Worm (Caenorhabditis elegans) whole organism, L2 larva: ENCODE data around the gene K04E7.1.

Experiments
- C34F6.9 ChIP-seq: fragments of 150-350 bp; optimal IDR thresholded peaks from 2 replicates; lab custom pipeline; 2014; ENCODE audit warnings: missing biosample characterization, missing genetic modification characterization
- F13H6.1 ChIP-seq: sonication (generic microtip); optimal IDR thresholded peaks from 2 replicates; lab custom pipeline; 2016; ENCODE audit warnings: missing genetic modification characterization, missing compliant biosample characterization
- R02D3.7 ChIP-seq: fragments of 150-350 bp; optimal IDR thresholded peaks from 2 replicates; lab custom pipeline; 2014; ENCODE audit warnings: missing biosample characterization, missing genetic modification characterization
- Y55F3AM.14 ChIP-seq: fragments of 200-800 bp; sonication (Bioruptor generic); optimal IDR thresholded peaks from 2 replicates; lab custom pipeline; 2018; ENCODE audit warnings: mild to moderate bottlenecking, missing genetic modification characterization, missing compliant biosample characterization
- ZK546.5 ChIP-seq: sonication (generic microtip); optimal IDR thresholded peaks from 2 replicates; lab custom pipeline; 2017; ENCODE audit warnings: missing biosample characterization, missing genetic modification characterization
- alr-1 ChIP-seq: fragments of 150-350 bp; optimal IDR thresholded peaks from 2 replicates; lab custom pipeline; 2014; ENCODE audit warnings: missing biosample characterization, missing genetic modification characterization
- aly-2 ChIP-seq: fragments of 150-350 bp; optimal IDR thresholded peaks from 2 replicates; lab custom pipeline; 2014; ENCODE audit warnings: missing biosample characterization, missing genetic modification characterization
- ama-1 ChIP-seq: fragments of 150-350 bp; optimal IDR thresholded peaks from 2 replicates; lab custom pipeline; 2018; ENCODE audit warnings: inconsistent platforms
- blmp-1 ChIP-seq: sonication (generic microtip); optimal IDR thresholded peaks from 2 replicates; lab custom pipeline; 2017; ENCODE audit warnings: missing genetic modification characterization, mild to moderate bottlenecking, missing compliant biosample characterization, antibody characterized with exemption, moderate library complexity; ENCODE audit not compliant: insufficient read depth
- ceh-16 ChIP-seq: fragments of 150-350 bp; optimal IDR thresholded peaks from 2 replicates; lab custom pipeline; 2014; ENCODE audit warnings: missing biosample characterization, missing genetic modification characterization
- ceh-82 ChIP-seq: fragments of 150-350 bp; optimal IDR thresholded peaks from 2 replicates; lab custom pipeline; 2014; ENCODE audit warnings: missing biosample characterization, missing genetic modification characterization
- crh-2 ChIP-seq: sonication (generic microtip); optimal IDR thresholded peaks from 2 replicates; lab custom pipeline; 2017; ENCODE audit warnings: missing biosample characterization, missing genetic modification characterization
- dmd-4 ChIP-seq: sonication (generic microtip); optimal IDR thresholded peaks from 2 replicates; lab custom pipeline; 2017; ENCODE audit warnings: missing biosample characterization, missing genetic modification characterization
- egl-27 ChIP-seq: sonication (generic microtip); optimal IDR thresholded peaks from 3 replicates; lab custom pipeline; 2017; ENCODE audit warnings: missing biosample characterization, missing genetic modification reagents, missing genetic modification characterization
- elt-1 ChIP-seq: fragments of 150-350 bp; optimal IDR thresholded peaks from 2 replicates; lab custom pipeline; 2014; ENCODE audit warnings: missing biosample characterization, missing genetic modification characterization
- elt-3 ChIP-seq: sonication (generic microtip); optimal IDR thresholded peaks from 2 replicates; lab custom pipeline; 2017; ENCODE audit warnings: missing biosample characterization, missing genetic modification characterization
- fos-1 ChIP-seq: fragments of 150-350 bp; optimal IDR thresholded peaks from 2 replicates; lab custom pipeline; 2014; ENCODE audit warnings: missing biosample characterization, missing genetic modification characterization
- gmeb-1 ChIP-seq: fragments of 150-350 bp; optimal IDR thresholded peaks from 2 replicates; lab custom pipeline; 2014; ENCODE audit warnings: missing biosample characterization, missing genetic modification characterization
- lin-11 ChIP-seq: fragments of 150-350 bp; sonication (generic microtip); optimal IDR thresholded peaks from 2 replicates; lab custom pipeline; 2014; ENCODE audit warnings: missing biosample characterization, missing genetic modification characterization, inconsistent platforms, mixed read lengths
- lin-13 ChIP-seq: fragments of 150-350 bp; optimal IDR thresholded peaks from 2 replicates; lab custom pipeline; 2014; ENCODE audit warnings: missing biosample characterization, missing genetic modification reagents, missing genetic modification characterization
- lin-39 ChIP-seq: fragments of 150-350 bp; optimal IDR thresholded peaks from 2 replicates; lab custom pipeline; 2014; ENCODE audit warnings: missing biosample characterization, missing genetic modification reagents, missing genetic modification characterization
- lsy-2 ChIP-seq, 2 experiments: fragments of 150-350 bp in 1 of 2; sonication (generic microtip) in 1 of 2; optimal IDR thresholded peaks; 2 replicates each; lab custom pipeline; 2014 to 2017; ENCODE audit warnings: missing biosample characterization in 2 of 2, missing genetic modification characterization in 2 of 2
- mab-5 ChIP-seq: fragments of 150-350 bp; optimal IDR thresholded peaks from 2 replicates; lab custom pipeline; 2014; ENCODE audit warnings: missing biosample characterization, missing genetic modification characterization
- mbf-1 ChIP-seq: sonication (generic microtip); optimal IDR thresholded peaks from 2 replicates; lab custom pipeline; 2017; ENCODE audit warnings: missing biosample characterization, missing genetic modification characterization
- mdl-1 ChIP-seq, 2 experiments: fragments of 150-350 bp in 1 of 2; sonication (generic microtip) in 1 of 2; optimal IDR thresholded peaks; 2 replicates each; lab custom pipeline; 2017; ENCODE audit warnings: missing biosample characterization in 2 of 2, missing genetic modification characterization in 2 of 2
- nhr-10 ChIP-seq: sonication (generic microtip); optimal IDR thresholded peaks from 2 replicates; lab custom pipeline; 2017; ENCODE audit warnings: missing biosample characterization, missing genetic modification characterization
- nhr-11 ChIP-seq: fragments of 150-350 bp; optimal IDR thresholded peaks from 2 replicates; lab custom pipeline; 2014; ENCODE audit warnings: missing biosample characterization, missing genetic modification characterization
- nhr-12 ChIP-seq: fragments of 150-350 bp; optimal IDR thresholded peaks from 2 replicates; lab custom pipeline; 2014; ENCODE audit warnings: missing biosample characterization, missing genetic modification characterization
- nhr-129 ChIP-seq: fragments of 150-350 bp; optimal IDR thresholded peaks from 2 replicates; lab custom pipeline; 2014; ENCODE audit warnings: missing biosample characterization, missing genetic modification characterization
- nhr-21 ChIP-seq: fragments of 150-350 bp; optimal IDR thresholded peaks from 2 replicates; lab custom pipeline; 2014; ENCODE audit warnings: missing biosample characterization, missing genetic modification characterization
- nhr-23 ChIP-seq: fragments of 150-350 bp; optimal IDR thresholded peaks from 2 replicates; lab custom pipeline; 2014; ENCODE audit warnings: missing biosample characterization, missing genetic modification reagents, missing genetic modification characterization
- nhr-237 ChIP-seq: fragments of 150-350 bp; optimal IDR thresholded peaks from 2 replicates; lab custom pipeline; 2014; ENCODE audit warnings: missing biosample characterization, missing genetic modification characterization
- nhr-25 ChIP-seq: fragments of 150-350 bp; sonication (generic microtip); optimal IDR thresholded peaks from 3 replicates; lab custom pipeline; 2014; ENCODE audit warnings: missing biosample characterization, missing genetic modification characterization
- nhr-6 ChIP-seq: fragments of 150-350 bp; optimal IDR thresholded peaks from 2 replicates; lab custom pipeline; 2014; ENCODE audit warnings: missing biosample characterization, missing genetic modification characterization
- nhr-77 ChIP-seq: fragments of 150-350 bp; optimal IDR thresholded peaks from 2 replicates; lab custom pipeline; 2014; ENCODE audit warnings: missing biosample characterization, missing genetic modification characterization
- peb-1 ChIP-seq: fragments of 150-350 bp; optimal IDR thresholded peaks from 2 replicates; lab custom pipeline; 2014; ENCODE audit warnings: missing biosample characterization, missing genetic modification characterization
- sem-4 ChIP-seq: fragments of 150-350 bp; optimal IDR thresholded peaks from 2 replicates; lab custom pipeline; 2014; ENCODE audit warnings: missing biosample characterization, missing genetic modification reagents, missing genetic modification characterization
- skn-1 ChIP-seq: sonication (generic microtip); optimal IDR thresholded peaks from 2 replicates; lab custom pipeline; 2017; ENCODE audit warnings: missing biosample characterization, missing genetic modification characterization
- sma-3 ChIP-seq: sonication (generic microtip); optimal IDR thresholded peaks from 2 replicates; lab custom pipeline; 2016; ENCODE audit warnings: missing genetic modification reagents, missing genetic modification characterization, missing compliant biosample characterization
- sma-9 ChIP-seq, 2 experiments: fragments of 150-350 bp in 1 of 2; sonication (generic microtip) in 1 of 2; optimal IDR thresholded peaks; 2 replicates each; lab custom pipeline; 2014 to 2016; ENCODE audit warnings: missing genetic modification characterization in 2 of 2, mild to moderate bottlenecking in 1 of 2, missing biosample characterization in 1 of 2, missing compliant biosample characterization in 1 of 2, missing genetic modification reagents in 1 of 2, moderate library complexity in 1 of 2
- snpc-4 ChIP-seq: fragments of 150-350 bp; optimal IDR thresholded peaks from 2 replicates; lab custom pipeline; 2014; ENCODE audit warnings: missing biosample characterization, missing genetic modification characterization
- unc-39 ChIP-seq: fragments of 150-350 bp; optimal IDR thresholded peaks from 2 replicates; lab custom pipeline; 2014; ENCODE audit warnings: missing biosample characterization, missing genetic modification characterization
- unc-55 ChIP-seq: fragments of 150-350 bp; sonication (generic microtip); optimal IDR thresholded peaks from 3 replicates; lab custom pipeline; 2014; ENCODE audit warnings: missing biosample characterization, missing genetic modification reagents, missing genetic modification characterization
- unc-62 ChIP-seq: fragments of 150-350 bp; optimal IDR thresholded peaks from 2 replicates; lab custom pipeline; 2014; ENCODE audit warnings: missing biosample characterization, missing genetic modification reagents, missing genetic modification characterization
- zag-1 ChIP-seq: fragments of 150-350 bp; optimal IDR thresholded peaks from 2 replicates; lab custom pipeline; 2014; ENCODE audit warnings: missing biosample characterization, missing genetic modification characterization
- ztf-1 ChIP-seq: fragments of 200-800 bp; sonication (Bioruptor generic); conservative IDR thresholded peaks from 2 replicates; pipeline ENCODE4 v1.3.6; 2022; ENCODE audit warnings: missing genetic modification characterization, missing compliant biosample characterization
- ztf-11 ChIP-seq: sonication (generic microtip); optimal IDR thresholded peaks from 2 replicates; lab custom pipeline; 2017; ENCODE audit warnings: missing biosample characterization, missing genetic modification characterization
- ztf-4 ChIP-seq: fragments of 150-350 bp; optimal IDR thresholded peaks from 2 replicates; lab custom pipeline; 2014; ENCODE audit warnings: missing biosample characterization, missing genetic modification characterization

K04E7.1 gene

ce11 chrX:6445239-6445638 is 16.6 kb upstream of the K04E7.1 start:
- peak; percentile 46 for TF ChIP-seq fos-1 (tag; lab: Kevin White, UChicago)
- TF ChIP-seq skn-1: peak; percentile 97
- TF ChIP-seq nhr-12 (tag; lab: Kevin White, UChicago): no peak

ce11 chrX:6446564-6446963 is 15.3 kb upstream of the K04E7.1 start, which contains the start of gene asp-14:
Gene asp-14, minus strand, starts transcription at chrX:6446664.
- TF ChIP-seq fos-1 (tag; lab: Kevin White, UChicago) (peak; percentile 2), ZK546.5 (tag; lab: Kevin White, UChicago) (no peak), lin-11 (no peak)

- no peak for TF ChIP-seq dmd-4 (tag; lab: Kevin White, UChicago)
- TF ChIP-seq ZK546.5 (tag; lab: Kevin White, UChicago): no peak
- TF ChIP-seq ceh-16 (tag; lab: Kevin White, UChicago): no peak
- TF ChIP-seq elt-3 (tag; lab: Kevin White, UChicago): no peak
- TF ChIP-seq ztf-11 (tag; lab: Kevin White, UChicago): no peak
- TF ChIP-seq nhr-77 (tag; lab: Kevin White, UChicago): no peak
- TF ChIP-seq nhr-12 (tag; lab: Kevin White, UChicago): no peak
- no peak for TF ChIP-seq ztf-1 (GFP tag; lab: Robert Waterston, UW)
- TF ChIP-seq R02D3.7: no peak
- TF ChIP-seq snpc-4: no peak
- TF ChIP-seq nhr-237 (tag; lab: Kevin White, UChicago): no peak
- TF ChIP-seq lin-39: no peak
- no peak for TF ChIP-seq C34F6.9
- no peak for TF ChIP-seq unc-39
- TF ChIP-seq nhr-21 (tag; lab: Kevin White, UChicago): peak; percentile 58
- no peak for TF ChIP-seq ceh-82 (tag; lab: Kevin White, UChicago)
- TF ChIP-seq sma-3 (GFP tag; lab: Kevin White, UChicago): peak; percentile 89
- TF ChIP-seq nhr-23 (tag; lab: Kevin White, UChicago): no peak
- TF ChIP-seq unc-62 (GFP tag; lab: Kevin White, UChicago): no peak
- TF ChIP-seq nhr-129 (tag; lab: Kevin White, UChicago): peak; percentile 60
- TF ChIP-seq ama-1 (lab: Kevin White, UChicago): no peak
- TF ChIP-seq alr-1 (tag; lab: Kevin White, UChicago): no peak
- TF ChIP-seq sem-4: no peak
- no peak for TF ChIP-seq unc-55 (GFP tag; lab: Kevin White, UChicago)
- TF ChIP-seq lsy-2 (tag; optimal IDR thresholded peaks at IDR 0.05; lab: Kevin White, UChicago): no peak
- TF ChIP-seq fos-1 (tag; lab: Kevin White, UChicago): peak; percentile 43
- no peak for TF ChIP-seq aly-2 (tag; lab: Kevin White, UChicago)
- no peak for TF ChIP-seq mab-5 (tag; lab: Kevin White, UChicago)
- no peak for TF ChIP-seq skn-1
- TF ChIP-seq crh-2 (tag; lab: Kevin White, UChicago): peak; percentile 51
- TF ChIP-seq sma-9 (GFP tag; optimal IDR thresholded peaks at IDR 0.05; lab: Kevin White, UChicago): peak; percentile 86
- TF ChIP-seq sma-9 (tag; optimal IDR thresholded peaks at IDR 0.05; lab: Kevin White, UChicago): no peak
- TF ChIP-seq nhr-6: peak; percentile 33
- TF ChIP-seq gmeb-1: peak; percentile 51
- no peak for TF ChIP-seq lin-11
- TF ChIP-seq mdl-1 (tag; optimal IDR thresholded peaks at IDR 0.05; lab: Kevin White, UChicago): peak in 1 of 2 experiments; percentile 33
- peak; percentile 34 for TF ChIP-seq blmp-1
- TF ChIP-seq F13H6.1 (tag; lab: Kevin White, UChicago): peak; percentile 32
- TF ChIP-seq nhr-10: no peak
- peak; percentile 54 for TF ChIP-seq Y55F3AM.14 (GFP tag; lab: Kevin White, UChicago)
- TF ChIP-seq egl-27 (tag; lab: Kevin White, UChicago): peak; percentile 56
- TF ChIP-seq nhr-11 (tag; lab: Kevin White, UChicago): no peak
- TF ChIP-seq lin-13 (GFP tag; lab: Kevin White, UChicago): no peak
- TF ChIP-seq elt-1 (tag; lab: Kevin White, UChicago): no peak
- TF ChIP-seq mbf-1 (tag; lab: Kevin White, UChicago): no peak
- no peak for TF ChIP-seq zag-1
- TF ChIP-seq peb-1 (tag; lab: Kevin White, UChicago): no peak
- TF ChIP-seq ztf-4: peak; percentile 38
- peak; percentile 75 for TF ChIP-seq nhr-25 (tag; lab: Kevin White, UChicago)
- TF ChIP-seq, all 48 proteins: peak for 15
Measured at ce11 chrX:6448866-6449400, 12.9 kb upstream of the K04E7.1 start, which contains the start of gene fah-1. Gene fah-1, minus strand, starts transcription at chrX:6448916.
